Fruit fly (Drosophila melanogaster): ENCODE measurements around the gene CG15879.

DNA sequence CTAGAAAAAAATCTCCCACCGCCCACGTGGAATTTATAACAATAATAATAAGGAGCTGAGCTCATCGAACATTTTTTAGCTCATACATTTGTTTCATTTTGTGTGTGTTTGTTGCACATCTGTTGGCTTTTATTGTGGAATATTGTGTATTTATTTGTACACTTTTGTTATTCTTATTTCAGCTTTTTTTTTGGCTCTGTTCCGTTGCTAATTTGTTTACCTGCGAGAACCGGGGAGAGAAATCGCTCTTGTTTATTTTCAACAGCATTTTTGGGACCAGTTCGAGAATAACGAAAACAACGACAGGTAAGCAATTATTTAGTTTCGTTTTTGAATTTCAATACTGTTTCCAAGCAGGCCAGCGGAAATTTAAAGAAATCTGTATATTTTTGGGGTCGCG lies 21.1 kb downstream of the CG15879 start:
- no peak for TF ChIP-seq CG6163 (GFP tag; IDR thresholded peaks at IDR 0.05)
- TF ChIP-seq Ets21C (GFP tag; optimal IDR thresholded peaks at IDR 0.05), result no peak
- TF ChIP-seq CG6808 (GFP tag; optimal IDR thresholded peaks at IDR 0.05), result no peak
- TF ChIP-seq net (GFP tag; optimal IDR thresholded peaks at IDR 0.05), result no peak
- TF ChIP-seq CG8119 (GFP tag; IDR thresholded peaks at IDR 0.05), result no peak
